Worm (Caenorhabditis elegans): ENCODE results near the gene srt-41.

The srt-41 gene

ce11 chrV:1771727-1772126 lies 31.2 kb downstream of the srt-41 start, which contains the start of gene dhs-13:
TSS of gene dhs-13 (minus strand) at chrV:1771734.
- TF ChIP-seq fkh-10 (GFP tag; optimal IDR thresholded peaks at IDR 0.05) (no peak), unc-55 (GFP tag; optimal IDR thresholded peaks at IDR 0.05) (peak; percentile 21), ets-4 (tag; optimal IDR thresholded peaks at IDR 0.05) (no peak)

- TF ChIP-seq gmeb-2 (tag; optimal IDR thresholded peaks at IDR 0.05) (no peak), nhr-232 (tag; optimal IDR thresholded peaks at IDR 0.05) (no peak), pha-2 (tag; optimal IDR thresholded peaks at IDR 0.05) (no peak), K09A11.1 (tag; optimal IDR thresholded peaks at IDR 0.05; ENCODE audit: insufficient read depth) (no peak), ceh-19 (GFP tag; optimal IDR thresholded peaks at IDR 0.05) (no peak), T23F11.4 (GFP tag; optimal IDR thresholded peaks at IDR 0.05) (no peak)
These were observed 35.5 kb downstream of the srt-41 start for ce11 chrV:1767427-1767826.

ce11 chrV:1760682-1761081 lies 42.3 kb downstream of the srt-41 start, which contains the start of gene clec-205:
TSS of gene clec-205 (plus strand) at chrV:1760893.
- TF ChIP-seq hlh-13 (GFP tag; optimal IDR thresholded peaks at IDR 0.05) (no peak), ama-1 (optimal IDR thresholded peaks at IDR 0.05) (no peak), fkh-6 (tag; optimal IDR thresholded peaks at IDR 0.05) (no peak), rnt-1 (tag; optimal IDR thresholded peaks at IDR 0.05) (no peak), elt-2 (tag; optimal IDR thresholded peaks at IDR 0.05) (peak; percentile 10)

ce11 chrV:1756856-1757255 lies 46.1 kb downstream of the srt-41 start, which contains the start of gene clec-204:
TSS of gene clec-204 (plus strand) at chrV:1757156.
- TF ChIP-seq pha-2 (tag; optimal IDR thresholded peaks at IDR 0.05) (no peak), ahr-1 (tag; optimal IDR thresholded peaks at IDR 0.05) (no peak), tbx-7 (tag; optimal IDR thresholded peaks at IDR 0.05) (no peak), ref-2 (tag; optimal IDR thresholded peaks at IDR 0.05) (no peak), syd-9 (tag; optimal IDR thresholded peaks at IDR 0.05) (no peak), ceh-19 (GFP tag; optimal IDR thresholded peaks at IDR 0.05) (no peak), ceh-24 (tag; optimal IDR thresholded peaks at IDR 0.05) (no peak), elt-4 (tag; optimal IDR thresholded peaks at IDR 0.05) (no peak), dmd-4 (tag; optimal IDR thresholded peaks at IDR 0.05; ENCODE audit: borderline replicate concordance) (no peak), unc-42 (tag; optimal IDR thresholded peaks at IDR 0.05) (no peak), eyg-1 (tag; optimal IDR thresholded peaks at IDR 0.05) (no peak), rnt-1 (tag; optimal IDR thresholded peaks at IDR 0.05) (no peak), ama-1 (optimal IDR thresholded peaks at IDR 0.05) (no peak), hlh-30 (tag; optimal IDR thresholded peaks at IDR 0.05; ENCODE audit: insufficient read depth) (no peak), hlh-8 (tag; optimal IDR thresholded peaks at IDR 0.05) (no peak), ceh-34 (tag; optimal IDR thresholded peaks at IDR 0.05) (no peak)

- TF ChIP-seq ceh-45 (GFP tag; IDR thresholded peaks at IDR 0.05), result no peak
These were observed 46.8 kb downstream of the srt-41 start for ce11 chrV:1756099-1756498.

- TF ChIP-seq ceh-6 (GFP tag; optimal IDR thresholded peaks at IDR 0.05) (no peak), unc-55 (GFP tag; optimal IDR thresholded peaks at IDR 0.05) (no peak), Y22D7AL.16 (tag; optimal IDR thresholded peaks at IDR 0.05) (no peak), unc-86 (tag; optimal IDR thresholded peaks at IDR 0.05) (no peak), ceh-24 (tag; optimal IDR thresholded peaks at IDR 0.05) (no peak), pros-1 (tag; optimal IDR thresholded peaks at IDR 0.05) (no peak), elt-4 (tag; optimal IDR thresholded peaks at IDR 0.05) (no peak)
These were observed 47.4 kb downstream of the srt-41 start, which contains the start of gene ZK697.14 for ce11 chrV:1755589-1755988. TSS of gene ZK697.14 (minus strand) at chrV:1755689.

ce11 chrV:1752496-1752895 lies 50.4 kb downstream of the srt-41 start, which contains the start of gene ZK697.1:
TSS of gene ZK697.1 (plus strand) at chrV:1752796.
- TF ChIP-seq sox-4 (tag; optimal IDR thresholded peaks at IDR 0.05) (no peak), elt-2 (tag; optimal IDR thresholded peaks at IDR 0.05) (no peak), ceh-2 (tag; optimal IDR thresholded peaks at IDR 0.05) (no peak), ahr-1 (tag; optimal IDR thresholded peaks at IDR 0.05) (no peak), gmeb-2 (tag; optimal IDR thresholded peaks at IDR 0.05) (no peak), unc-42 (tag; optimal IDR thresholded peaks at IDR 0.05) (no peak), hlh-8 (tag; optimal IDR thresholded peaks at IDR 0.05) (no peak), ceh-14 (tag; optimal IDR thresholded peaks at IDR 0.05) (no peak), syd-9 (tag; optimal IDR thresholded peaks at IDR 0.05) (no peak), sdc-2 (tag; optimal IDR thresholded peaks at IDR 0.05) (no peak), pros-1 (tag; optimal IDR thresholded peaks at IDR 0.05) (no peak), zip-5 (tag; optimal IDR thresholded peaks at IDR 0.05) (no peak), ref-2 (tag; optimal IDR thresholded peaks at IDR 0.05) (no peak), hlh-6 (tag; optimal IDR thresholded peaks at IDR 0.05) (no peak), nfya-1 (tag; optimal IDR thresholded peaks at IDR 0.05) (no peak), ceh-19 (GFP tag; optimal IDR thresholded peaks at IDR 0.05) (no peak), F13H6.1 (tag; optimal IDR thresholded peaks at IDR 0.05) (no peak)

All from whole organism, late embryonic.